Worm (Caenorhabditis elegans): ENCODE data around the gene R105.5.
A peak's percentile ranks its signal among the peaks of the same experiment; 100 is the strongest.

The R105.5 gene

DNA sequence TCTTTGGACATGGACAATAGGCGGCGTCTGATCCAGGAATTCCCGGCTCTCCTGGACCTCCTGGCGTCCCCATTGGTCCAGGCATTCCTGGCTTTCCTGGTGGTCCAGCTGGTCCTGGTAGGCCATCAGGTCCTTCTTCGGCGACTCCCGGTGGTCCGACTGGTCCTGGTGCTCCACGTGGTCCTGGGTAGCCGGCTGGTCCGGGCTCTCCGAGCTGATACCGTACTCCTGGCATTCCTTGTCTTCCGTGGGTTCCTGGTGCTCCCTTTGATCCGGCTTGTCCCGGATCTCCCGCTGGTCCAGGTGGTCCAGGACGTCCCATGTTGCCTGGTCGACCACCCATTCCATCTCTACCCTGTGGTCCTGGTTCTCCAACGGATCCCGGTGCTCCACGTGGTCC lies 19.9 kb downstream of the R105.5 start:
- peak; percentile 19 for TF ChIP-seq ceh-8 (GFP tag; optimal IDR thresholded peaks at IDR 0.05)
- no peak for TF ChIP-seq rnt-1 (tag; optimal IDR thresholded peaks at IDR 0.05)

DNA sequence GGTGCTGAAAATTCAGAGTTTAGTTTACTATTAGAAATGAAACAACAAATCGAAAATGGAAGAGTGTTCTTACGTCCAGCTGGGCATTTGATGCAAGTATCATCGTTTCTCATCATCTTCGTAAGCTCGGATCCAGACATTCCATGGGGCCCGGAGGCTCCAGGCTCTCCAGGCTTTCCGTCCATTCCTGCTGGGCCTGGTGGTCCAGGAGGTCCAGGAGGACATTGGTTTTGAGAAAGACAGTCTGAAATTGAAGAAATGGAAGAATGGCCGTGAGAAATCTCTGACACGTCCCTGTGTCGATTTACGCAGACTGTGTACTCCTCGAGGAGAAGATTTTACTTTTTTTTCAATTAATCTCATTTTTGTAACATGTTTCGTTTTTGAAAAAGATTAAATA lies 20.3 kb downstream of the R105.5 start:
- TF ChIP-seq efl-1 (optimal IDR thresholded peaks at IDR 0.05) (no peak), efl-1 (GFP tag; optimal IDR thresholded peaks at IDR 0.05 in 1 of 2) (peak in 1 of 2 experiments; percentile 67), jun-1 (tag; optimal IDR thresholded peaks at IDR 0.05) (no peak)

DNA sequence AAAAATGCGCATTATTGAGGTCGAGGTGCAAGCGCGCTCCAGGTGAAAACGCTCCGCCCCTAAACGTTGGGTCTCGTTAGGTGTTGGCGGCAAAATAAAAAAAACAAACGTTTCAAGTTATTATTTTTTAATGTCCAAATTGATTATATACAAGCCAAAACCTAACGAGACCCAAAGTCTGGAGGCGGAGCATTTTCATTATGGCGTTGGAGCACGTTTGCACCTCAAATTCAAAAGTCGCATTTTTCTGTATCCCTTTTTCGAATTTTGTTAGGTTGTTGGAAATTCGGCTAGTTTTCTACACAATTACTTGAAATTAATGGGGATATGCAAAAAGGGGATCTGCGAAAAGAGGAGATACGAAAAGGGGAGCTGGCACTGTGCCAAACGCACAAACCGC lies 21.8 kb downstream of the R105.5 start, which contains the start of gene col-111:
Gene col-111, minus strand, starts transcription at position 101 of the 400 bp plus-strand sequence.
- no peak for TF ChIP-seq vab-15 (tag; optimal IDR thresholded peaks at IDR 0.05)
- no peak for TF ChIP-seq efl-1 (optimal IDR thresholded peaks at IDR 0.05)
- TF ChIP-seq efl-1 (GFP tag; optimal IDR thresholded peaks at IDR 0.05 in 1 of 2) = peak in 1 of 2 experiments; percentile 55

DNA sequence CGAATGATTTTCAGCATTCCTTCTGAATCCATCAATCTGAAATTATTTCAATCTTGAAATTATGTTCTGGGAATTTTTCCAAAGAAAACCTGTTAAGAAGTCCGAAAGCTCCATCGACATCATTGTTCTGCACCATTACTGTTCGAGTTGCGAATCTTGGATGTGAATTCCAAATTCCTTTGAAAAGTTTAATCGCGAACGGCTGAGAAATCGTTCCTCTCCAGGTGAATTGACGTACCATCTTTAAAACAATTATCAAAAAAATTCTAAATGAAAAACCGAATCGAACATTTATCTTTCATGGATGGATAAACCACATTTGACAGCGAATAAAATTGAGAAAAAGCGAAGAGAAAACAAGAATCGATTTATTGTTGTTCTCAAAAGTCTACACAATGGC lies 23.2 kb downstream of the R105.5 start, which contains the start of gene mrps-21:
Gene mrps-21, minus strand, starts transcription at position 241 of the 400 bp plus-strand sequence.
- TF ChIP-seq zag-1 (tag; optimal IDR thresholded peaks at IDR 0.05) = no peak
- TF ChIP-seq nhr-84 (tag; optimal IDR thresholded peaks at IDR 0.05) = no peak
- TF ChIP-seq sup-37 (GFP tag; optimal IDR thresholded peaks at IDR 0.05) = no peak
- TF ChIP-seq ama-1 (optimal IDR thresholded peaks at IDR 0.05) = peak; percentile 13
- peak; percentile 25 for TF ChIP-seq nhr-71 (tag; optimal IDR thresholded peaks at IDR 0.05)
- no peak for TF ChIP-seq lin-13 (GFP tag; optimal IDR thresholded peaks at IDR 0.05)
- no peak for TF ChIP-seq nhr-77 (tag; optimal IDR thresholded peaks at IDR 0.05)

DNA sequence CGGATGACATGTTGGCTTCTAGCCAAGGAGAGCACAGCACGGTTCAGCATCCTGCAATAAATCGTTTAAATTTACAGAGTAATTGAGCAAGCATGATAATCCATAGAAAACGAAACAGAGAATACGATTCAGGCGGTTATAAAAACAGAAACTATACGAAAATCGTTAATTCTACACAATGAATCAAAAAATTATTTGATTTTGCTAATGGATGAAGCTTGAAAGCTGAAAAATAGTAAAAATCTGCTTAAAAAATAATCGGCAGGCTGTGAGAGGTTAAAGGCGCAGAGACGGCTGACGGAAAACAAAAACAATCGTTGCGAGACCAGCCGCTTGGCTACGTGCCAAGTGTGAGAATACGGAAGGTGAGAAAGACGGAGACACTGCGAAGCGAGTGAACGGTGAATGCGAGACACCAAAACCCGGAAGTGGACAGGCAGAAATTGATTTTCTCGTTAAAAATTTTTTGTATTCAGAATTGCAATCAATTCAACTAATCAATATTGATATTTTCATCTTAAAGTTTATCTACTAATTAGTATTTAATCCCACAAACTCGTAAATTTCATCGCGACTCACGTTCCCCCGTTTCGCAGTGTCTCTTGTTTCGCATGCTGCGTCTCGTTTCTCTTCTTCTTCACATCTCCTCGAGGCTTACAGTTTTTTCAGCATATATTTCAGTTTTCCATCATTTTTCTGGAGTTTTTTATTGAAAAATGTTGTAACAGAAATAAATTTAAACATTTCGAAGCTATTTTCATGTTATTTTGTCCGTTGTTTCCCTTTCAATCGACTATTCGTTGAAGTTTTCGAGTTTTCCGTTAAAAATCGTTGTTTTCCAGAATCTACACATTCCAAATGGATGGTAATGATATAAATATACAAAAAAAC lies 24.3 kb downstream of the R105.5 start, which contains the start of the genes F29B9.11 and jmjd-1.2:
Gene F29B9.11, minus strand, starts transcription at position 51 of the 891 bp plus-strand sequence.
Gene jmjd-1.2, plus strand, starts transcription at position 841 of the 891 bp plus-strand sequence.
- TF ChIP-seq ceh-88 (GFP tag; IDR thresholded peaks at IDR 0.05) (peak; percentile 88), tbx-2 (tag; optimal IDR thresholded peaks at IDR 0.05) (peak; percentile 98), dsc-1 (tag; optimal IDR thresholded peaks at IDR 0.05) (peak; percentile 94), zip-4 (GFP tag; optimal IDR thresholded peaks at IDR 0.05) (peak; percentile 53), mef-2 (tag; optimal IDR thresholded peaks at IDR 0.05) (no peak), egl-13 (tag; optimal IDR thresholded peaks at IDR 0.05) (peak; percentile 95), C34B4.2 (tag; optimal IDR thresholded peaks at IDR 0.05) (no peak), sox-4 (tag; optimal IDR thresholded peaks at IDR 0.05) (peak; percentile 89), zag-1 (tag; optimal IDR thresholded peaks at IDR 0.05) (peak; percentile 49), ztf-11 (tag; optimal IDR thresholded peaks at IDR 0.05) (peak in 1 of 2 experiments; percentile 91), lin-35 (GFP tag; optimal IDR thresholded peaks at IDR 0.05) (peak; percentile 80 to 87), fos-1 (tag; optimal IDR thresholded peaks at IDR 0.05) (peak; percentile 79), nhr-71 (tag; optimal IDR thresholded peaks at IDR 0.05) (peak; percentile 98), vab-15 (tag; optimal IDR thresholded peaks at IDR 0.05) (peak; percentile 95), pqm-1 (tag; optimal IDR thresholded peaks at IDR 0.05) (no peak), lsy-2 (tag; optimal IDR thresholded peaks at IDR 0.05) (peak; percentile 93), hlh-17 (GFP tag; optimal IDR thresholded peaks at IDR 0.05; ENCODE audit: borderline replicate concordance) (no peak), lir-3 (tag; optimal IDR thresholded peaks at IDR 0.05; ENCODE audit: poor library complexity) (peak; percentile 91), nhr-77 (tag; optimal IDR thresholded peaks at IDR 0.05) (peak; percentile 68), swsn-7 (tag; optimal IDR thresholded peaks at IDR 0.05) (peak; percentile 94), fkh-4 (tag; optimal IDR thresholded peaks at IDR 0.05; ENCODE audit: borderline replicate concordance) (peak; percentile 81), tlp-1 (tag; optimal IDR thresholded peaks at IDR 0.05) (no peak), ceh-90 (tag; optimal IDR thresholded peaks at IDR 0.05) (peak; percentile 78), nhr-20 (tag; optimal IDR thresholded peaks at IDR 0.05) (peak; percentile 95), egl-27 (tag; optimal IDR thresholded peaks at IDR 0.05) (peak in 1 of 2 experiments; percentile 15), C04F5.9 (tag; optimal IDR thresholded peaks at IDR 0.05) (peak; percentile 79), pax-3 (tag; optimal IDR thresholded peaks at IDR 0.05) (peak; percentile 98), elt-2 (tag; optimal IDR thresholded peaks at IDR 0.05) (peak; percentile 82), snpc-4 (tag; optimal IDR thresholded peaks at IDR 0.05) (peak; percentile 33), nhr-47 (tag; optimal IDR thresholded peaks at IDR 0.05) (peak; percentile 96), alr-1 (tag; optimal IDR thresholded peaks at IDR 0.05; ENCODE audit: borderline replicate concordance) (no peak), aly-2 (tag; optimal IDR thresholded peaks at IDR 0.05) (peak; percentile 76), lin-15B (tag; optimal IDR thresholded peaks at IDR 0.05) (peak; percentile 79)

All from whole organism, L1 larva.